Fruit fly (Drosophila melanogaster) whole organism, embryonic: ENCODE data around the gene CG18749.

Experiments used
- ATbp ChIP-seq: fragments of 200-800 bp; sonication (Bioruptor generic); optimal IDR thresholded peaks from 2 replicates; lab custom pipeline; 2017; ENCODE audit warnings: missing biosample characterization, mild to moderate bottlenecking, missing genetic modification characterization, missing genetic modification reagents
- Adf1 ChIP-seq: fragments of 200-800 bp; sonication (Bioruptor generic); IDR thresholded peaks from 2 replicates; pipeline ENCODE4 v1.3.6; 2022; ENCODE audit warnings: missing biosample characterization, missing genetic modification characterization
- C15 ChIP-seq: fragments of 200-800 bp; sonication (Bioruptor generic); IDR thresholded peaks from 3 replicates; pipeline ENCODE4 v1.3.6; 2022; ENCODE audit warnings: missing biosample characterization, missing genetic modification characterization
- CG10959 ChIP-seq: fragments of 200-800 bp; sonication (Bioruptor generic); IDR thresholded peaks from 2 replicates; pipeline ENCODE4 v1.3.6; 2022; ENCODE audit warnings: missing biosample characterization, missing genetic modification characterization
- CG12299 ChIP-seq: fragments of 200-800 bp; sonication (Bioruptor generic); optimal IDR thresholded peaks from 2 replicates; lab custom pipeline; 2018; ENCODE audit warnings: missing biosample characterization, mild to moderate bottlenecking, missing genetic modification characterization
- CG14014 ChIP-seq: fragments of 200-800 bp; sonication (Bioruptor generic); IDR thresholded peaks from 2 replicates; pipeline ENCODE4 v1.3.6; 2022; ENCODE audit warnings: missing biosample characterization, missing genetic modification characterization
- CG2678 ChIP-seq: fragments of 200-800 bp; sonication (Bioruptor generic); optimal IDR thresholded peaks from 3 replicates; lab custom pipeline; 2019; ENCODE audit warnings: missing biosample characterization, mild to moderate bottlenecking, missing genetic modification characterization, moderate library complexity
- CG2875 ChIP-seq: fragments of 200-800 bp; sonication (Bioruptor generic); optimal IDR thresholded peaks from 2 replicates; lab custom pipeline; 2017; ENCODE audit warnings: missing biosample characterization, mild to moderate bottlenecking, missing genetic modification characterization, missing genetic modification reagents
- CG31224 ChIP-seq: fragments of 200-800 bp; sonication (Bioruptor generic); IDR thresholded peaks from 2 replicates; pipeline ENCODE4 v1.3.6; 2022; ENCODE audit warnings: missing biosample characterization, missing genetic modification characterization
- CG32767 ChIP-seq: fragments of 200-800 bp; sonication (Bioruptor generic); IDR thresholded peaks from 2 replicates; pipeline ENCODE4 v1.3.6; 2022; ENCODE audit warnings: missing biosample characterization, missing genetic modification characterization
- CG3847 ChIP-seq: fragments of 200-800 bp; sonication (Bioruptor generic); IDR thresholded peaks from 2 replicates; pipeline ENCODE4 v1.3.6; 2022; ENCODE audit warnings: missing biosample characterization, missing genetic modification characterization
- CG5180 ChIP-seq: fragments of 200-800 bp; sonication (Bioruptor generic); optimal IDR thresholded peaks from 3 replicates; lab custom pipeline; 2017; ENCODE audit warnings: missing biosample characterization, missing genetic modification characterization, mild to moderate bottlenecking, moderate library complexity, missing genetic modification reagents
- CG5245 ChIP-seq: fragments of 200-800 bp; sonication (Bioruptor generic); optimal IDR thresholded peaks from 3 replicates; lab custom pipeline; 2016; ENCODE audit warnings: missing biosample characterization, missing genetic modification characterization
- CG6689 ChIP-seq: fragments of 200-800 bp; sonication (Bioruptor generic); IDR thresholded peaks from 2 replicates; pipeline ENCODE4 v1.3.6; 2022; ENCODE audit warnings: missing biosample characterization, missing genetic modification characterization
- CG6791 ChIP-seq: fragments of 200-800 bp; sonication (Bioruptor generic); IDR thresholded peaks from 3 replicates; pipeline ENCODE4 v1.3.6; 2022; ENCODE audit warnings: missing biosample characterization, missing genetic modification characterization; ENCODE audit not compliant: partially characterized antibody
- CG7556 ChIP-seq: fragments of 200-800 bp; sonication (Bioruptor generic); optimal IDR thresholded peaks from 2 replicates; lab custom pipeline; 2017; ENCODE audit warnings: missing biosample characterization, mild to moderate bottlenecking, missing genetic modification characterization
- CG7786 ChIP-seq: fragments of 200-800 bp; sonication (Bioruptor generic); optimal IDR thresholded peaks from 2 replicates; lab custom pipeline; 2016; ENCODE audit warnings: missing biosample characterization, missing genetic modification characterization
- CG7839 ChIP-seq: fragments of 200-800 bp; sonication (Bioruptor generic); optimal IDR thresholded peaks from 3 replicates; lab custom pipeline; 2018; ENCODE audit warnings: missing biosample characterization, mild to moderate bottlenecking, missing genetic modification characterization, moderate library complexity
- CG8359 ChIP-seq: fragments of 200-800 bp; sonication (Bioruptor generic); optimal IDR thresholded peaks from 2 replicates; lab custom pipeline; 2017; ENCODE audit warnings: missing biosample characterization, mild to moderate bottlenecking, missing genetic modification characterization, borderline replicate concordance
- Dbx ChIP-seq: fragments of 200-800 bp; sonication (Bioruptor generic); IDR thresholded peaks from 3 replicates; pipeline ENCODE4 v1.3.6; 2022; ENCODE audit warnings: missing biosample characterization, missing genetic modification characterization
- Gsc ChIP-seq: fragments of 200-800 bp; sonication (Bioruptor generic); IDR thresholded peaks from 2 replicates; pipeline ENCODE4 v1.3.6; 2022; ENCODE audit warnings: missing biosample characterization, missing genetic modification characterization
- Mes4 ChIP-seq: fragments of 200-800 bp; sonication (Bioruptor generic); optimal IDR thresholded peaks from 2 replicates; lab custom pipeline; 2016; ENCODE audit warnings: missing biosample characterization, missing genetic modification characterization
- Optix ChIP-seq: fragments of 200-800 bp; sonication (Bioruptor generic); IDR thresholded peaks from 3 replicates; pipeline ENCODE4 v1.3.6; 2022; ENCODE audit warnings: missing biosample characterization, missing genetic modification characterization
- Pdp1 ChIP-seq, 2 experiments: fragments of 200-800 bp; sonication (Bioruptor generic); optimal IDR thresholded peaks; 3 replicates each; lab custom pipeline; 2016; ENCODE audit warnings: missing biosample characterization in 2 of 2, missing genetic modification characterization in 2 of 2, mild to moderate bottlenecking in 1 of 2, moderate library complexity in 1 of 2
- corto ChIP-seq: fragments of 200-800 bp; sonication (Bioruptor generic); optimal IDR thresholded peaks from 2 replicates; lab custom pipeline; 2016; ENCODE audit warnings: missing biosample characterization, mild to moderate bottlenecking, missing genetic modification characterization, moderate library complexity
- dysf ChIP-seq: fragments of 200-800 bp; sonication (Bioruptor generic); IDR thresholded peaks from 3 replicates; pipeline ENCODE4 v1.3.6; 2022; ENCODE audit warnings: missing biosample characterization, missing genetic modification characterization
- esg ChIP-seq: fragments of 200-800 bp; sonication (Bioruptor generic); conservative IDR thresholded peaks from 2 replicates; pipeline ENCODE4 v1.3.6; 2022; ENCODE audit warnings: missing biosample characterization, missing genetic modification characterization
- ewg ChIP-seq: fragments of 200-800 bp; sonication (Bioruptor generic); optimal IDR thresholded peaks from 3 replicates; lab custom pipeline; 2017; ENCODE audit warnings: mild to moderate bottlenecking, missing biosample characterization, missing genetic modification reagents, missing genetic modification characterization
- fu2 ChIP-seq: fragments of 200-800 bp; sonication (Bioruptor generic); optimal IDR thresholded peaks from 2 replicates; lab custom pipeline; 2016; ENCODE audit warnings: missing biosample characterization, missing genetic modification characterization
- gcm ChIP-seq: fragments of 200-800 bp; sonication (Bioruptor generic); optimal IDR thresholded peaks from 2 replicates; lab custom pipeline; 2019; ENCODE audit warnings: missing biosample characterization, mild to moderate bottlenecking, missing genetic modification characterization, moderate library complexity
- gcm2 ChIP-seq: fragments of 200-800 bp; sonication (Bioruptor generic); optimal IDR thresholded peaks from 2 replicates; lab custom pipeline; 2016; ENCODE audit warnings: missing biosample characterization, missing genetic modification characterization
- gem ChIP-seq: fragments of 200-800 bp; sonication (Bioruptor generic); optimal IDR thresholded peaks from 2 replicates; lab custom pipeline; 2019; ENCODE audit warnings: missing biosample characterization, mild to moderate bottlenecking, missing genetic modification characterization, moderate library complexity
- grau ChIP-seq: fragments of 200-800 bp; optimal IDR thresholded peaks from 3 replicates; lab custom pipeline; 2019; ENCODE audit warnings: missing biosample characterization, mild to moderate bottlenecking, missing genetic modification characterization, moderate library complexity
- knrl ChIP-seq: fragments of 200-800 bp; sonication (Bioruptor generic); IDR thresholded peaks from 3 replicates; pipeline ENCODE4 v1.3.6; 2022; ENCODE audit warnings: missing biosample characterization, missing genetic modification characterization; ENCODE audit not compliant: partially characterized antibody
- lmd ChIP-seq: fragments of 200-800 bp; sonication (Bioruptor generic); IDR thresholded peaks from 2 replicates; pipeline ENCODE4 v1.3.6; 2022; ENCODE audit warnings: missing biosample characterization, missing genetic modification characterization
- pfk ChIP-seq: fragments of 200-800 bp; sonication (Bioruptor generic); optimal IDR thresholded peaks from 2 replicates; lab custom pipeline; 2018; ENCODE audit warnings: missing biosample characterization, mild to moderate bottlenecking, missing genetic modification characterization, moderate library complexity
- phol ChIP-seq: fragments of 200-800 bp; sonication (Bioruptor generic); optimal IDR thresholded peaks from 3 replicates; lab custom pipeline; 2018; ENCODE audit warnings: missing biosample characterization, mild to moderate bottlenecking, missing genetic modification characterization, moderate library complexity
- prd ChIP-seq, 3 experiments: fragments of >200 bp in 2 of 3; fragments of 200-800 bp in 1 of 3; sonication (Bioruptor generic) in 1 of 3; optimal IDR thresholded peaks in 2 of 3; IDR thresholded peaks in 1 of 3; 2 replicates in 2 of 3; 3 replicates in 1 of 3; pipeline versions ENCODE4 v1.3.6 to Lab custom; 2017 to 2022; ENCODE audit warnings: missing biosample characterization in 1 of 3, missing genetic modification characterization in 1 of 3
- rib ChIP-seq: fragments of 200-800 bp; sonication (Bioruptor generic); IDR thresholded peaks from 2 replicates; pipeline ENCODE4 v1.3.6; 2022; ENCODE audit warnings: missing biosample characterization, missing genetic modification characterization
- ro ChIP-seq: fragments of 200-800 bp; sonication (Bioruptor generic); IDR thresholded peaks from 2 replicates; pipeline ENCODE4 v1.3.6; 2022; ENCODE audit warnings: missing biosample characterization, missing genetic modification characterization
- sc ChIP-seq, 3 experiments: fragments of >200 bp in 2 of 3; fragments of 200-800 bp in 1 of 3; sonication (Bioruptor generic) in 1 of 3; optimal IDR thresholded peaks; 2 replicates in 2 of 3; 3 replicates in 1 of 3; lab custom pipeline; 2017; ENCODE audit warnings: mild to moderate bottlenecking in 1 of 3, missing biosample characterization in 1 of 3, missing genetic modification characterization in 1 of 3, missing genetic modification reagents in 1 of 3
- sd ChIP-seq: fragments of 200-800 bp; sonication (Bioruptor generic); optimal IDR thresholded peaks from 3 replicates; lab custom pipeline; 2018; ENCODE audit warnings: missing biosample characterization, mild to moderate bottlenecking, missing genetic modification characterization, moderate library complexity
- ssp ChIP-seq: fragments of 200-800 bp; sonication (Bioruptor generic); IDR thresholded peaks from 2 replicates; pipeline ENCODE4 v1.3.6; 2022; ENCODE audit warnings: missing biosample characterization, missing genetic modification characterization
- stwl ChIP-seq: fragments of 200-800 bp; sonication (Bioruptor generic); optimal IDR thresholded peaks from 3 replicates; lab custom pipeline; 2018; ENCODE audit warnings: missing biosample characterization, mild to moderate bottlenecking, missing genetic modification characterization, moderate library complexity
- ttk ChIP-seq: fragments of 200-800 bp; sonication (Bioruptor generic); IDR thresholded peaks from 2 replicates; pipeline ENCODE4 v2.1.2; 2022; ENCODE audit warnings: missing biosample characterization, missing genetic modification characterization
- twi ChIP-seq: fragments of 200-800 bp; optimal IDR thresholded peaks from 2 replicates; lab custom pipeline; 2019; ENCODE audit warnings: missing biosample characterization, mild to moderate bottlenecking, missing genetic modification characterization, moderate library complexity
- z ChIP-seq: fragments of 200-800 bp; sonication (Bioruptor generic); IDR thresholded peaks from 3 replicates; pipeline ENCODE4 v1.3.6; 2022; ENCODE audit warnings: missing biosample characterization, missing genetic modification characterization

Gene CG18749

DNA sequence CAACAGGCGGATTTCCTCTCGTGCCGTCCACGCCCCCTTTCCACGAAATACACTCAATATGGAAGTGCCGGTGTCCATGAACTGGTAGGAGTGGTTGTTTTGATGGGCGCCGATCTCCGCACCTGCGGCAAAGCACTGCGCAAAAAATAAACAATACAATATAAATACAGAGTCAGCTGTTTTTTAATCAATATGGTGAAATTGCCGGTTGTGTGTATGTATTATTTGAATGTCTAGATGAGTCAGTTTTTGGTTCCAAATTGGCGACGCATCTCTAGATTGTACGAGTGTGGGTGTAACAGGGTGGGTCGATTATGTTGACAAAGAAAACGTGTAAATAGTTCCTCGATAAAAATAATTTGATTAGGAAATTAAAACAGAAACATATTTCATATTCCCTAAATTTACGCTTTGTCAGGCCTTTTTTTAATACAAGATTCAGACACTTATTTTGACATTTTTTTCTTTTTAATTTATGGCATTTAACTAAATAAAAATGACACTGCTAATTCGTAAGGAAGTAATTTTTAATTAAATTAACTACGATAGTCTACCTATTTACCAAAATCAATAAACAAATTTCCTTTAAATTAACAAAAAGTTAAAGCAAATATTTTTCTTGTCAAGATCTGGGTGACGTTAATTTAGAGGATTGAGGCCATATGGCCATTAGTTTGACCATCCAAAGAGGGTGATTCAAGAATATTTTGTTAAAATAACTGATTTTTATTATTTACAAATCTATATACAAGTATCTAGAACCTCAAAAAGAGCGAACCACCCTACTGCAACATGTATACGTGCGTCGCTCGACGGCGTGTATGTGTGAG lies 4.2 kb upstream of the CG18749 start (continued):
- peak; percentile 84 for TF ChIP-seq CG5180 (GFP tag; lab: Kevin White, UChicago)
- peak; percentile 41; the same call in 1 of the 2 replicates for TF ChIP-seq CG10959 (GFP tag; lab: Robert Waterston, UW)
- peak; percentile 63 for TF ChIP-seq sd (tag; lab: Kevin White, UChicago)
- TF ChIP-seq C15 (GFP tag; lab: Robert Waterston, UW): no peak
- peak; percentile 51 for TF ChIP-seq Mes4 (GFP tag; lab: Kevin White, UChicago)
- peak; percentile 84 for TF ChIP-seq CG2875 (GFP tag; lab: Kevin White, UChicago)
- TF ChIP-seq CG32767 (GFP tag; lab: Robert Waterston, UW): peak; percentile 71
- TF ChIP-seq gem (tag; lab: Kevin White, UChicago): peak; percentile 95
- TF ChIP-seq Gsc (GFP tag; lab: Robert Waterston, UW): no peak
- peak; percentile 62 to 77 for TF ChIP-seq Pdp1 (GFP tag; optimal IDR thresholded peaks at IDR 0.05; lab: Kevin White, UChicago)
- peak; percentile 69 for TF ChIP-seq CG14014 (GFP tag; lab: Robert Waterston, UW)
- TF ChIP-seq CG12299: peak; percentile 86
- TF ChIP-seq ttk (GFP tag; lab: Robert Waterston, UW): peak; percentile 51
- TF ChIP-seq Dbx (GFP tag; lab: Robert Waterston, UW): peak; percentile 41; the same call in 1 of the 3 replicates
- no peak; the same call in none of the 2 replicates for TF ChIP-seq esg (GFP tag; lab: Robert Waterston, UW)
- no peak for TF ChIP-seq z (GFP tag; lab: Robert Waterston, UW)
- peak; percentile 8 for TF ChIP-seq gcm2 (GFP tag; lab: Kevin White, UChicago)
- peak; percentile 55 for TF ChIP-seq ssp (GFP tag; lab: Robert Waterston, UW)
- TF ChIP-seq Adf1: no peak
- TF ChIP-seq CG3847: peak; percentile 78; the same call in 1 of the 2 replicates
- TF ChIP-seq CG2678: peak; percentile 97
- TF ChIP-seq pfk (GFP tag; lab: Kevin White, UChicago): no peak
- no peak for TF ChIP-seq corto (GFP tag; lab: Kevin White, UChicago)
- peak; percentile 64 for TF ChIP-seq CG5245 (GFP tag; lab: Kevin White, UChicago)
- TF ChIP-seq fu2 (GFP tag; lab: Kevin White, UChicago): peak; percentile 72
- TF ChIP-seq CG7556 (GFP tag; lab: Kevin White, UChicago): peak; percentile 98
- peak; percentile 94 for TF ChIP-seq CG7839 (tag; lab: Kevin White, UChicago)
- peak; percentile 89 for TF ChIP-seq gcm (GFP tag; lab: Kevin White, UChicago)
- TF ChIP-seq CG6791 (GFP tag; lab: Robert Waterston, UW): no peak
- TF ChIP-seq CG7786 (GFP tag; lab: Kevin White, UChicago): peak; percentile 62
- peak; percentile 66 for TF ChIP-seq CG31224 (GFP tag; lab: Robert Waterston, UW)
- TF ChIP-seq prd (optimal IDR thresholded peaks at IDR 0.05; lab: Kevin White, UChicago): no peak
- TF ChIP-seq prd (GFP tag; IDR thresholded peaks at IDR 0.05; lab: Robert Waterston, UW): peak; percentile 73
- no peak for TF ChIP-seq ro (GFP tag; lab: Robert Waterston, UW)
- 0 out of 3 replicates have a peak, but pooled peaks have one; percentile 33 for TF ChIP-seq Optix
- TF ChIP-seq knrl (GFP tag; lab: Robert Waterston, UW): no peak
- TF ChIP-seq sc (optimal IDR thresholded peaks at IDR 0.05; lab: Kevin White, UChicago): no peak
- TF ChIP-seq sc (GFP tag; optimal IDR thresholded peaks at IDR 0.05; lab: Kevin White, UChicago): peak; percentile 87
- TF ChIP-seq ATbp: peak; percentile 84
- peak; percentile 73 for TF ChIP-seq lmd (GFP tag; lab: Robert Waterston, UW)
- peak; percentile 82 for TF ChIP-seq twi
- peak; percentile 62 for TF ChIP-seq phol (tag; lab: Kevin White, UChicago)
- peak; percentile 68 for TF ChIP-seq ewg (GFP tag; lab: Kevin White, UChicago)
- TF ChIP-seq rib (GFP tag; lab: Robert Waterston, UW): peak; percentile 41; the same call in 1 of the 2 replicates
- TF ChIP-seq grau (tag; lab: Kevin White, UChicago): peak; percentile 92
- TF ChIP-seq stwl: no peak
- TF ChIP-seq CG6689 (GFP tag; lab: Robert Waterston, UW): peak; percentile 85
- TF ChIP-seq CG8359 (GFP tag; lab: Kevin White, UChicago): peak; percentile 51
- TF ChIP-seq dysf: peak; percentile 85
